Worm (Caenorhabditis elegans) whole organism, late embryonic: Measurements from ENCODE around the gene vrp-1.

Experiments used
- C38D4.7 ChIP-seq: fragments of 200-800 bp; sonication (Bioruptor generic); optimal IDR thresholded peaks from 2 replicates; lab custom pipeline; 2018; ENCODE audit warnings: mild to moderate bottlenecking, missing genetic modification characterization, moderate library complexity, missing compliant biosample characterization
- K02D7.2 ChIP-seq: sonication (generic microtip); optimal IDR thresholded peaks from 2 replicates; lab custom pipeline; 2017; ENCODE audit warnings: mild to moderate bottlenecking, missing genetic modification characterization, missing compliant biosample characterization
- Y22D7AL.16 ChIP-seq: sonication (generic microtip); optimal IDR thresholded peaks from 2 replicates; lab custom pipeline; 2016; ENCODE audit warnings: missing genetic modification characterization, missing compliant biosample characterization
- ama-1 ChIP-seq: fragments of 150-350 bp; optimal IDR thresholded peaks from 2 replicates; lab custom pipeline; 2014
- ceh-14 ChIP-seq: sonication (generic microtip); optimal IDR thresholded peaks from 2 replicates; lab custom pipeline; 2016; ENCODE audit warnings: missing genotype, missing genetic modification characterization, missing compliant biosample characterization
- ceh-18 ChIP-seq: sonication (generic microtip); optimal IDR thresholded peaks from 2 replicates; lab custom pipeline; 2016; ENCODE audit warnings: missing genetic modification characterization, missing compliant biosample characterization
- ceh-22 ChIP-seq: sonication (generic microtip); optimal IDR thresholded peaks from 2 replicates; lab custom pipeline; 2017; ENCODE audit warnings: missing biosample characterization, missing genetic modification characterization
- ceh-30 ChIP-seq: fragments of 150-350 bp; optimal IDR thresholded peaks from 2 replicates; lab custom pipeline; 2014; ENCODE audit warnings: missing biosample characterization, missing genetic modification characterization
- ceh-34 ChIP-seq: sonication (generic microtip); optimal IDR thresholded peaks from 2 replicates; lab custom pipeline; 2016; ENCODE audit warnings: mild to moderate bottlenecking, missing genetic modification characterization, missing compliant biosample characterization
- ceh-45 ChIP-seq: fragments of 200-800 bp; sonication (Bioruptor generic); IDR thresholded peaks from 2 replicates; pipeline ENCODE4 v1.3.6; 2022; ENCODE audit warnings: missing genetic modification reagents, missing genetic modification characterization, missing compliant biosample characterization
- ceh-6 ChIP-seq: fragments of 200-800 bp; sonication (Bioruptor generic); optimal IDR thresholded peaks from 2 replicates; lab custom pipeline; 2018; ENCODE audit warnings: mild to moderate bottlenecking, missing genetic modification characterization, missing compliant biosample characterization
- ceh-9 ChIP-seq: sonication (generic microtip); optimal IDR thresholded peaks from 2 replicates; lab custom pipeline; 2016; ENCODE audit warnings: mild to moderate bottlenecking, missing genetic modification characterization, inconsistent platforms, missing compliant biosample characterization
- che-1 ChIP-seq: sonication (generic microtip); optimal IDR thresholded peaks from 2 replicates; lab custom pipeline; 2016; ENCODE audit warnings: mild to moderate bottlenecking, missing genetic modification characterization, missing compliant biosample characterization
- dve-1 ChIP-seq: sonication (generic microtip); optimal IDR thresholded peaks from 2 replicates; lab custom pipeline; 2017; ENCODE audit warnings: antibody characterized with exemption, mild to moderate bottlenecking, missing genetic modification characterization, missing compliant biosample characterization
- elt-4 ChIP-seq: sonication (generic microtip); optimal IDR thresholded peaks from 2 replicates; lab custom pipeline; 2016; ENCODE audit warnings: missing genetic modification characterization, missing compliant biosample characterization
- ets-4 ChIP-seq: sonication (generic microtip); optimal IDR thresholded peaks from 2 replicates; lab custom pipeline; 2016; ENCODE audit warnings: missing genetic modification characterization, missing compliant biosample characterization
- eyg-1 ChIP-seq: sonication (generic microtip); optimal IDR thresholded peaks from 2 replicates; lab custom pipeline; 2016; ENCODE audit warnings: missing genotype, missing genetic modification characterization, missing compliant biosample characterization
- gmeb-2 ChIP-seq: sonication (generic microtip); optimal IDR thresholded peaks from 2 replicates; lab custom pipeline; 2016; ENCODE audit warnings: missing genetic modification characterization, inconsistent platforms, missing compliant biosample characterization
- hlh-13 ChIP-seq: fragments of 200-800 bp; sonication (Bioruptor generic); optimal IDR thresholded peaks from 2 replicates; lab custom pipeline; 2018; ENCODE audit warnings: mild to moderate bottlenecking, missing genetic modification characterization, missing compliant biosample characterization
- lim-6 ChIP-seq: sonication (generic microtip); optimal IDR thresholded peaks from 2 replicates; lab custom pipeline; 2016; ENCODE audit warnings: missing genetic modification characterization, missing compliant biosample characterization
- lin-11 ChIP-seq: fragments of 200-800 bp; sonication (Bioruptor generic); optimal IDR thresholded peaks from 2 replicates; lab custom pipeline; 2018; ENCODE audit warnings: mild to moderate bottlenecking, missing genetic modification characterization, missing compliant biosample characterization
- nfya-1 ChIP-seq: sonication (generic microtip); optimal IDR thresholded peaks from 2 replicates; lab custom pipeline; 2017; ENCODE audit warnings: missing genetic modification characterization, mild to moderate bottlenecking, missing compliant biosample characterization, antibody characterized with exemption, moderate library complexity
- nhr-11 ChIP-seq: fragments of 150-350 bp; optimal IDR thresholded peaks from 2 replicates; lab custom pipeline; 2014; ENCODE audit warnings: missing biosample characterization, missing genetic modification characterization
- nhr-232 ChIP-seq: sonication (generic microtip); optimal IDR thresholded peaks from 2 replicates; lab custom pipeline; 2016; ENCODE audit warnings: missing genetic modification characterization, missing compliant biosample characterization
- pag-3 ChIP-seq: sonication (generic microtip); optimal IDR thresholded peaks from 2 replicates; lab custom pipeline; 2016; ENCODE audit warnings: missing compliant biosample characterization, missing genetic modification characterization, borderline replicate concordance
- pax-1 ChIP-seq: fragments of 150-350 bp; optimal IDR thresholded peaks from 2 replicates; lab custom pipeline; 2014; ENCODE audit warnings: missing biosample characterization, missing genetic modification characterization
- pros-1 ChIP-seq: fragments of 150-350 bp; optimal IDR thresholded peaks from 2 replicates; lab custom pipeline; 2014; ENCODE audit warnings: missing biosample characterization, missing genetic modification reagents, missing genetic modification characterization
- ref-2 ChIP-seq: sonication (generic microtip); optimal IDR thresholded peaks from 2 replicates; lab custom pipeline; 2016; ENCODE audit warnings: missing genetic modification characterization, missing compliant biosample characterization
- sox-2 ChIP-seq: fragments of 200-800 bp; sonication (Bioruptor generic); IDR thresholded peaks from 2 replicates; pipeline ENCODE4 v1.3.6; 2022; ENCODE audit warnings: missing genetic modification reagents, missing genetic modification characterization, missing compliant biosample characterization
- ttx-3 ChIP-seq: sonication (generic microtip); optimal IDR thresholded peaks from 2 replicates; lab custom pipeline; 2016; ENCODE audit warnings: missing genetic modification reagents, missing genetic modification characterization, missing compliant biosample characterization
- unc-55 ChIP-seq: sonication (generic microtip); optimal IDR thresholded peaks from 2 replicates; lab custom pipeline; 2017; ENCODE audit warnings: missing biosample characterization, missing genetic modification reagents, missing genetic modification characterization
- unc-86 ChIP-seq: sonication (generic microtip); optimal IDR thresholded peaks from 2 replicates; lab custom pipeline; 2016; ENCODE audit warnings: missing genetic modification characterization, missing compliant biosample characterization
- zip-5 ChIP-seq: sonication (generic microtip); optimal IDR thresholded peaks from 2 replicates; lab custom pipeline; 2016; ENCODE audit warnings: missing genetic modification characterization, missing compliant biosample characterization

The vrp-1 gene

ce11 chrIV:3050054-3050990 lies 37.9 kb downstream of the vrp-1 start, which contains the start of gene eel-1 (continued):
- TF ChIP-seq che-1 (tag; lab: Kevin White, UChicago) (peak; percentile 48), Y22D7AL.16 (tag; lab: Kevin White, UChicago) (peak; percentile 61), ceh-18 (tag; lab: Kevin White, UChicago) (peak; percentile 98), eyg-1 (tag; lab: Kevin White, UChicago) (peak; percentile 91), ttx-3 (tag; lab: Kevin White, UChicago) (peak; percentile 36), elt-4 (tag; lab: Kevin White, UChicago) (peak; percentile 99)

- no peak for TF ChIP-seq ceh-9 (tag; lab: Kevin White, UChicago)
- TF ChIP-seq gmeb-2 (tag; lab: Kevin White, UChicago) = no peak
- TF ChIP-seq ceh-6 (GFP tag; lab: Kevin White, UChicago) = no peak
- TF ChIP-seq nhr-11 (tag; lab: Kevin White, UChicago) = no peak
- no peak for TF ChIP-seq K02D7.2 (tag; lab: Kevin White, UChicago)
- no peak for TF ChIP-seq C38D4.7 (GFP tag; lab: Kevin White, UChicago)
- no peak for TF ChIP-seq ceh-22 (tag; lab: Kevin White, UChicago)
- TF ChIP-seq Y22D7AL.16 (tag; lab: Kevin White, UChicago) = no peak
- no peak for TF ChIP-seq dve-1 (tag; lab: Kevin White, UChicago)
- TF ChIP-seq unc-55 (GFP tag; lab: Kevin White, UChicago) = no peak
These were observed 41.0 kb downstream of the vrp-1 start, which contains the start of gene ivph-3 for ce11 chrIV:3053428-3053827. Gene ivph-3 (plus strand): TSS chrIV:3053728.

- TF ChIP-seq nfya-1 (tag; lab: Kevin White, UChicago) (no peak), hlh-13 (GFP tag; lab: Kevin White, UChicago) (no peak), lim-6 (tag; lab: Kevin White, UChicago) (no peak), ceh-30 (tag; lab: Kevin White, UChicago) (no peak), gmeb-2 (tag; lab: Kevin White, UChicago) (no peak), elt-4 (tag; lab: Kevin White, UChicago) (no peak), sox-2 (GFP tag; lab: Robert Waterston, UW) (no peak), ttx-3 (tag; lab: Kevin White, UChicago) (no peak), ceh-45 (GFP tag; lab: Robert Waterston, UW) (no peak), nhr-232 (tag; lab: Kevin White, UChicago) (no peak), ceh-34 (tag; lab: Kevin White, UChicago) (no peak), K02D7.2 (tag; lab: Kevin White, UChicago) (no peak), zip-5 (tag; lab: Kevin White, UChicago) (no peak), pros-1 (no peak), lin-11 (no peak), unc-86 (tag; lab: Kevin White, UChicago) (no peak), nhr-11 (tag; lab: Kevin White, UChicago) (no peak), pag-3 (tag; lab: Kevin White, UChicago) (no peak), pax-1 (tag; lab: Kevin White, UChicago) (no peak), ets-4 (tag; lab: Kevin White, UChicago) (no peak)
These were observed 42.9 kb downstream of the vrp-1 start for ce11 chrIV:3055320-3055719.

- no peak for TF ChIP-seq ama-1 (lab: Kevin White, UChicago)
- TF ChIP-seq, all 69 proteins: peak for 0
These were observed 43.5 kb downstream of the vrp-1 start for ce11 chrIV:3055848-3056247.

ce11 chrIV:3062936-3063439 lies 50.6 kb downstream of the vrp-1 start, which contains the start of gene Y67D8C.6:
Gene Y67D8C.6 (minus strand): TSS chrIV:3063389.
- TF ChIP-seq gmeb-2 (tag; lab: Kevin White, UChicago) = no peak
- no peak for TF ChIP-seq ama-1 (lab: Kevin White, UChicago)
- no peak for TF ChIP-seq ceh-14 (tag; lab: Kevin White, UChicago)
- TF ChIP-seq pros-1 = no peak
- no peak for TF ChIP-seq dve-1 (tag; lab: Kevin White, UChicago)
- no peak for TF ChIP-seq ref-2 (tag; lab: Kevin White, UChicago)
